Worm (Caenorhabditis elegans) whole organism, L1 larva: ENCODE data around the gene B0222.15.

ENCODE experiments used
- egl-27 ChIP-seq, 2 experiments: fragments of 150-350 bp in 1 of 2; sonication (generic microtip); optimal IDR thresholded peaks; 3 replicates each; lab custom pipeline; 2017 to 2018; ENCODE audit warnings: missing biosample characterization in 2 of 2, missing genetic modification characterization in 2 of 2, missing genetic modification reagents in 2 of 2
- nhr-77 ChIP-seq: fragments of 150-350 bp; optimal IDR thresholded peaks from 2 replicates; lab custom pipeline; 2014; ENCODE audit warnings: missing biosample characterization, missing genetic modification characterization
- snu-23 ChIP-seq: sonication (generic microtip); optimal IDR thresholded peaks from 2 replicates; lab custom pipeline; 2016; ENCODE audit warnings: missing genetic modification characterization, missing compliant biosample characterization
- xbp-1 ChIP-seq: sonication (generic microtip); optimal IDR thresholded peaks from 2 replicates; lab custom pipeline; 2016; ENCODE audit warnings: missing genetic modification characterization, missing compliant biosample characterization
- ztf-11 ChIP-seq, 2 experiments: sonication (generic microtip); optimal IDR thresholded peaks; 2 replicates each; lab custom pipeline; 2016 to 2017; ENCODE audit warnings: missing genetic modification characterization in 2 of 2, missing biosample characterization in 1 of 2, missing compliant biosample characterization in 1 of 2

DNA sequence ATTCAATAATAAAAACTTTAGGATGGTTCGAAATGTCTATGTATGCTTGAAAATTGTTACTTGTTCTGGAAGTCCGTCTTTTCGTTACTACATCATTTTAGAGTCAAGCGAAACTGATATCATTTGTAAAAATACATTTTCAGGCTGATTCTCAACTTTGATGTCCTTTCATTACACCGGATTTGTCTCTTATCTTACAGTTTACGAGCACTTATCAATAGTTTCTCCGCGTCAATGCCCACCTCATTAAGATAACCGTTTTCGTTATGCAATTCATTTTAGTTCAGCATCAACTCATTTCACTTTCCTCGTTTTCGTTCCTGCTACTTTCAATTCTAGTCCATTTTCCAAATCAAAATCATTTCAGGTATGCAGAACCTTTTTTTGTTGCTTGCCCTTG, 46.1 kb upstream of the B0222.15 start, which contains the start of gene asp-2:
- TF ChIP-seq snu-23 (GFP tag; lab: Kevin White, UChicago) = no peak
- no peak for TF ChIP-seq xbp-1 (tag; lab: Kevin White, UChicago)
- no peak for TF ChIP-seq nhr-77 (tag; lab: Kevin White, UChicago)
- no peak for TF ChIP-seq egl-27 (tag; optimal IDR thresholded peaks at IDR 0.05; lab: Kevin White, UChicago)
- no peak for TF ChIP-seq ztf-11 (tag; optimal IDR thresholded peaks at IDR 0.05; lab: Kevin White, UChicago)
